Fruit fly (Drosophila melanogaster): ENCODE measurements around the gene emb.

Gene emb

dm6 chr2L:8381508-8382036, 21.8 kb upstream of the emb start, which contains the start of gene AlaRS (continued):
- TF ChIP-seq CG17802 (tag; optimal IDR thresholded peaks at IDR 0.05) (no peak), HHEX (GFP tag; optimal IDR thresholded peaks at IDR 0.05) (peak; percentile 15), fd3F (GFP tag; optimal IDR thresholded peaks at IDR 0.05) (no peak), CG2875 (GFP tag; optimal IDR thresholded peaks at IDR 0.05) (peak; percentile 2), CG12659 (GFP tag; optimal IDR thresholded peaks at IDR 0.05) (peak; percentile 57), cad (GFP tag; optimal IDR thresholded peaks at IDR 0.05) (no peak), CG14860 (GFP tag; IDR thresholded peaks at IDR 0.05; ENCODE audit: partially characterized antibody) (peak; percentile 41; the same call in 1 of the 3 replicates), CG3163 (GFP tag; optimal IDR thresholded peaks at IDR 0.05) (no peak), shn (GFP tag; optimal IDR thresholded peaks at IDR 0.05) (no peak), Oli (tag; optimal IDR thresholded peaks at IDR 0.05) (peak; percentile 9), B-H1 (GFP tag; IDR thresholded peaks at IDR 0.05) (no peak), slp2 (GFP tag; optimal IDR thresholded peaks at IDR 0.05) (no peak), CG6683 (GFP tag; optimal IDR thresholded peaks at IDR 0.05) (peak; percentile 17), lilli (GFP tag; optimal IDR thresholded peaks at IDR 0.05) (peak; percentile 62), CG12104 (GFP tag; optimal IDR thresholded peaks at IDR 0.05) (no peak), nom (GFP tag; optimal IDR thresholded peaks at IDR 0.05) (peak; percentile 34), Vsx1 (GFP tag; optimal IDR thresholded peaks at IDR 0.05) (no peak), Opbp (GFP tag; IDR thresholded peaks at IDR 0.05; ENCODE audit: partially characterized antibody) (peak; percentile 50; the same call in 1 of the 3 replicates), CG4707 (GFP tag; optimal IDR thresholded peaks at IDR 0.05) (no peak), CG6272 (GFP tag; IDR thresholded peaks at IDR 0.05) (no peak), psq (GFP tag; optimal IDR thresholded peaks at IDR 0.05) (no peak), CG13775 (GFP tag; optimal IDR thresholded peaks at IDR 0.05) (peak; percentile 44), br (optimal IDR thresholded peaks at IDR 0.05) (no peak), B-H2 (GFP tag; optimal IDR thresholded peaks at IDR 0.05) (peak; percentile 39), CG7372 (GFP tag; IDR thresholded peaks at IDR 0.05) (no peak), CG18619 (GFP tag; optimal IDR thresholded peaks at IDR 0.05) (no peak), CG13296 (GFP tag; optimal IDR thresholded peaks at IDR 0.05) (peak; percentile 50), CG14710 (tag; optimal IDR thresholded peaks at IDR 0.05) (peak; percentile 65), knrl (GFP tag; IDR thresholded peaks at IDR 0.05; ENCODE audit: partially characterized antibody) (peak; percentile 59; the same call in 2 of the 3 replicates), Hr39 (optimal IDR thresholded peaks at IDR 0.05) (no peak), CG10431 (GFP tag; optimal IDR thresholded peaks at IDR 0.05) (no peak), Ets97D (GFP tag; optimal IDR thresholded peaks at IDR 0.05) (peak; percentile 10), CG17359 (tag; optimal IDR thresholded peaks at IDR 0.05) (peak; percentile 37), en (GFP tag; optimal IDR thresholded peaks at IDR 0.05) (no peak), CG33557 (GFP tag; optimal IDR thresholded peaks at IDR 0.05) (no peak), HLH3B (GFP tag; IDR thresholded peaks at IDR 0.05) (no peak), D19B (GFP tag; optimal IDR thresholded peaks at IDR 0.05) (no peak), aop (GFP tag; IDR thresholded peaks at IDR 0.05) (no peak), CG6254 (GFP tag; optimal IDR thresholded peaks at IDR 0.05) (peak; percentile 40), CG31388 (GFP tag; optimal IDR thresholded peaks at IDR 0.05) (no peak), lov (optimal IDR thresholded peaks at IDR 0.05) (no peak), lov (GFP tag; IDR thresholded peaks at IDR 0.05) (no peak), CG5180 (GFP tag; optimal IDR thresholded peaks at IDR 0.05) (no peak), Xbp1 (GFP tag; optimal IDR thresholded peaks at IDR 0.05) (peak; percentile 18), CG15479 (GFP tag; optimal IDR thresholded peaks at IDR 0.05) (no peak), lbe (GFP tag; optimal IDR thresholded peaks at IDR 0.05) (peak; percentile 70), CG1602 (GFP tag; optimal IDR thresholded peaks at IDR 0.05) (peak; percentile 3), kni (GFP tag; optimal IDR thresholded peaks at IDR 0.05) (peak; percentile 58), ci (GFP tag; IDR thresholded peaks at IDR 0.05) (peak; percentile 40; the same call in 1 of the 3 replicates), CG9437 (GFP tag; optimal IDR thresholded peaks at IDR 0.05) (no peak), Dfd (GFP tag; optimal IDR thresholded peaks at IDR 0.05) (no peak)
